Worm (Caenorhabditis elegans) whole organism, L2 larva: ENCODE results near the gene btb-4.

Experiments
- F13H6.1 ChIP-seq: sonication (generic microtip); optimal IDR thresholded peaks from 2 replicates; lab custom pipeline; 2016; ENCODE audit warnings: missing genetic modification characterization, missing compliant biosample characterization
- fos-1 ChIP-seq: fragments of 150-350 bp; optimal IDR thresholded peaks from 2 replicates; lab custom pipeline; 2014; ENCODE audit warnings: missing biosample characterization, missing genetic modification characterization
- lin-39 ChIP-seq: fragments of 150-350 bp; optimal IDR thresholded peaks from 2 replicates; lab custom pipeline; 2014; ENCODE audit warnings: missing biosample characterization, missing genetic modification reagents, missing genetic modification characterization
- lsy-2 ChIP-seq, 2 experiments: fragments of 150-350 bp in 1 of 2; sonication (generic microtip) in 1 of 2; optimal IDR thresholded peaks; 2 replicates each; lab custom pipeline; 2014 to 2017; ENCODE audit warnings: missing biosample characterization in 2 of 2, missing genetic modification characterization in 2 of 2
- nhr-11 ChIP-seq: fragments of 150-350 bp; optimal IDR thresholded peaks from 2 replicates; lab custom pipeline; 2014; ENCODE audit warnings: missing biosample characterization, missing genetic modification characterization
- nhr-12 ChIP-seq: fragments of 150-350 bp; optimal IDR thresholded peaks from 2 replicates; lab custom pipeline; 2014; ENCODE audit warnings: missing biosample characterization, missing genetic modification characterization
- nhr-237 ChIP-seq: fragments of 150-350 bp; optimal IDR thresholded peaks from 2 replicates; lab custom pipeline; 2014; ENCODE audit warnings: missing biosample characterization, missing genetic modification characterization
- peb-1 ChIP-seq: fragments of 150-350 bp; optimal IDR thresholded peaks from 2 replicates; lab custom pipeline; 2014; ENCODE audit warnings: missing biosample characterization, missing genetic modification characterization
- unc-39 ChIP-seq: fragments of 150-350 bp; optimal IDR thresholded peaks from 2 replicates; lab custom pipeline; 2014; ENCODE audit warnings: missing biosample characterization, missing genetic modification characterization
- zag-1 ChIP-seq: fragments of 150-350 bp; optimal IDR thresholded peaks from 2 replicates; lab custom pipeline; 2014; ENCODE audit warnings: missing biosample characterization, missing genetic modification characterization

ce11 chrII:2030367-2030766, 1.7 kb upstream of the btb-4 start, which contains the start of gene bath-3:
- no peak for TF ChIP-seq fos-1 (tag; lab: Kevin White, UChicago)
- TF ChIP-seq peb-1 (tag; lab: Kevin White, UChicago), result no peak
- TF ChIP-seq nhr-11 (tag; lab: Kevin White, UChicago), result no peak
- no peak for TF ChIP-seq F13H6.1 (tag; lab: Kevin White, UChicago)
- no peak for TF ChIP-seq nhr-12 (tag; lab: Kevin White, UChicago)
- no peak for TF ChIP-seq lin-39 (tag; lab: Kevin White, UChicago)
- no peak for TF ChIP-seq unc-39
- no peak for TF ChIP-seq zag-1
- TF ChIP-seq lsy-2 (tag; optimal IDR thresholded peaks at IDR 0.05; lab: Kevin White, UChicago), result no peak
- no peak for TF ChIP-seq nhr-237 (tag; lab: Kevin White, UChicago)
